Worm (Caenorhabditis elegans): ENCODE results near the gene mak-2.

The mak-2 gene

ce11 chrIV:866828-867270, 18.3 kb upstream of the mak-2 start (continued):
- TF ChIP-seq mxl-1 (tag; optimal IDR thresholded peaks at IDR 0.05) (peak; percentile 84), egl-44 (GFP tag; IDR thresholded peaks at IDR 0.05) (peak; percentile 72; the same call in 1 of the 2 replicates), repo-1 (tag; optimal IDR thresholded peaks at IDR 0.05) (peak; percentile 82), rec-8 (tag; optimal IDR thresholded peaks at IDR 0.05) (peak; percentile 19 to 84), ets-4 (GFP tag; optimal IDR thresholded peaks at IDR 0.05) (peak; percentile 72), cebp-2 (GFP tag; IDR thresholded peaks at IDR 0.05) (no peak), F10E7.11 (tag; optimal IDR thresholded peaks at IDR 0.05) (no peak), B0336.3 (GFP tag; IDR thresholded peaks at IDR 0.05) (peak; percentile 98), bed-2 (GFP tag; IDR thresholded peaks at IDR 0.05) (peak; percentile 60; the same call in 1 of the 2 replicates), hlh-12 (tag; optimal IDR thresholded peaks at IDR 0.05) (no peak), ztf-26 (tag; optimal IDR thresholded peaks at IDR 0.05) (peak; percentile 61), zim-3 (tag; optimal IDR thresholded peaks at IDR 0.05) (peak; percentile 38)

ce11 chrIV:868723-869122, 16.4 kb upstream of the mak-2 start:
- TF ChIP-seq ceh-58 (GFP tag; IDR thresholded peaks at IDR 0.05) (0 out of 2 replicates have a peak, but pooled peaks have one; percentile 11), zfh-2 (GFP tag; conservative IDR thresholded peaks at IDR 0.05) (peak; percentile 66), F57A8.1 (GFP tag; optimal IDR thresholded peaks at IDR 0.05) (no peak)

- no peak for TF ChIP-seq dpff-1 (tag; optimal IDR thresholded peaks at IDR 0.05)
- no peak for TF ChIP-seq egrh-3 (GFP tag; IDR thresholded peaks at IDR 0.05)
- peak; percentile 22 for TF ChIP-seq attf-5 (GFP tag; optimal IDR thresholded peaks at IDR 0.05)
- TF ChIP-seq Y56A3A.18 (GFP tag; IDR thresholded peaks at IDR 0.05), result no peak
- peak; percentile 30 for TF ChIP-seq rpc-1 (optimal IDR thresholded peaks at IDR 0.05)
- peak; percentile 72 for TF ChIP-seq rpc-1 (tag; optimal IDR thresholded peaks at IDR 0.05)
- no peak for TF ChIP-seq ztf-22 (GFP tag; optimal IDR thresholded peaks at IDR 0.05)
- no peak for TF ChIP-seq ztf-25 (GFP tag; IDR thresholded peaks at IDR 0.05)
- no peak for TF ChIP-seq fkh-3 (tag; optimal IDR thresholded peaks at IDR 0.05)
- no peak for TF ChIP-seq mes-4 (tag; optimal IDR thresholded peaks at IDR 0.05)
- TF ChIP-seq egl-44 (GFP tag; IDR thresholded peaks at IDR 0.05), result no peak
- TF ChIP-seq lsl-1 (GFP tag; optimal IDR thresholded peaks at IDR 0.05), result peak; percentile 45
- no peak for TF ChIP-seq F23B12.7 (tag; optimal IDR thresholded peaks at IDR 0.05; ENCODE audit: insufficient read depth)
- TF ChIP-seq madf-6 (GFP tag; IDR thresholded peaks at IDR 0.05), result 0 out of 2 replicates have a peak, but pooled peaks have one; percentile 11
- no peak for TF ChIP-seq lin-40 (tag; optimal IDR thresholded peaks at IDR 0.05)
- TF ChIP-seq C06A6.2 (GFP tag; conservative IDR thresholded peaks at IDR 0.05), result no peak
- TF ChIP-seq hlh-12 (tag; optimal IDR thresholded peaks at IDR 0.05), result peak; percentile 21
- no peak for TF ChIP-seq snpc-4 (GFP tag; optimal IDR thresholded peaks at IDR 0.05)
- peak in 1 of 4 experiments; percentile 37 for TF ChIP-seq snpc-4 (tag; optimal IDR thresholded peaks at IDR 0.05)
- peak; percentile 6 for TF ChIP-seq snpc-3.4 (tag; optimal IDR thresholded peaks at IDR 0.05)
- TF ChIP-seq him-1 (tag; optimal IDR thresholded peaks at IDR 0.05), result peak; percentile 9
- peak; percentile 33 for TF ChIP-seq lin-54 (GFP tag; optimal IDR thresholded peaks at IDR 0.05)
- no peak for TF ChIP-seq K12H6.12 (tag; optimal IDR thresholded peaks at IDR 0.05)
- 0 out of 2 replicates have a peak, but pooled peaks have one; percentile 8 for TF ChIP-seq dox-1 (GFP tag; IDR thresholded peaks at IDR 0.05)
- TF ChIP-seq snpc-1.3 (tag; optimal IDR thresholded peaks at IDR 0.05; ENCODE audit: insufficient read depth), result no peak
- TF ChIP-seq ama-1 (optimal IDR thresholded peaks at IDR 0.05), result no peak
- TF ChIP-seq ama-1 (GFP tag; optimal IDR thresholded peaks at IDR 0.05), result no peak
- peak; percentile 42 for TF ChIP-seq F33H1.4 (GFP tag; IDR thresholded peaks at IDR 0.05)
- TF ChIP-seq F55B11.4 (tag; optimal IDR thresholded peaks at IDR 0.05; ENCODE audit: borderline replicate concordance, insufficient read depth), result no peak
- peak; percentile 3 for TF ChIP-seq F49E8.2 (tag; optimal IDR thresholded peaks at IDR 0.05; ENCODE audit: insufficient read depth)
- TF ChIP-seq chd-7 (tag; optimal IDR thresholded peaks at IDR 0.05), result no peak
- TF ChIP-seq ceh-58 (GFP tag; IDR thresholded peaks at IDR 0.05), result no peak
- TF ChIP-seq ceh-79 (tag; optimal IDR thresholded peaks at IDR 0.05), result no peak
- peak in 1 of 2 experiments; percentile 9 for TF ChIP-seq rec-8 (tag; optimal IDR thresholded peaks at IDR 0.05)
These were observed 11.9 kb upstream of the mak-2 start for ce11 chrIV:873174-873788.
